Fruit fly (Drosophila melanogaster) whole organism, prepupa: Measurements from ENCODE around the gene CG11378.

Experiments used
- Blimp-1 ChIP-seq: fragments of 200-800 bp; sonication (Bioruptor generic); optimal IDR thresholded peaks from 3 replicates; lab custom pipeline; 2017; ENCODE audit warnings: missing biosample characterization, missing genetic modification characterization, mild to moderate bottlenecking, moderate library complexity, missing genetic modification reagents
- CG10631 ChIP-seq: fragments of 200-800 bp; sonication (Bioruptor generic); optimal IDR thresholded peaks from 2 replicates; lab custom pipeline; 2016; ENCODE audit warnings: missing biosample characterization, missing genetic modification characterization
- CG10669 ChIP-seq: fragments of 200-800 bp; sonication (Bioruptor generic); optimal IDR thresholded peaks from 3 replicates; lab custom pipeline; 2018; ENCODE audit warnings: missing biosample characterization, mild to moderate bottlenecking, missing genetic modification characterization, moderate library complexity
- CG15336 ChIP-seq: fragments of 200-800 bp; sonication (Bioruptor generic); IDR thresholded peaks from 2 replicates; pipeline ENCODE4 v1.3.6; 2022; ENCODE audit warnings: missing biosample characterization, missing genetic modification characterization
- CG16779 ChIP-seq: fragments of 200-800 bp; sonication (Bioruptor generic); optimal IDR thresholded peaks from 3 replicates; lab custom pipeline; 2017; ENCODE audit warnings: missing biosample characterization, mild to moderate bottlenecking, missing genetic modification characterization
- CG32006 ChIP-seq: fragments of 200-800 bp; sonication (Bioruptor generic); optimal IDR thresholded peaks from 3 replicates; lab custom pipeline; 2017; ENCODE audit warnings: missing biosample characterization, mild to moderate bottlenecking, missing genetic modification characterization
- CG4318 ChIP-seq: fragments of 200-800 bp; sonication (Bioruptor generic); optimal IDR thresholded peaks from 3 replicates; lab custom pipeline; 2017; ENCODE audit warnings: missing biosample characterization, mild to moderate bottlenecking, missing genetic modification characterization
- CG6163 ChIP-seq: fragments of 200-800 bp; sonication (Bioruptor generic); IDR thresholded peaks from 3 replicates; pipeline ENCODE4 v1.3.6; 2022; ENCODE audit warnings: missing biosample characterization, missing genetic modification characterization
- CG6276 ChIP-seq: fragments of 200-800 bp; sonication (Bioruptor generic); optimal IDR thresholded peaks from 2 replicates; lab custom pipeline; 2017; ENCODE audit warnings: missing biosample characterization, mild to moderate bottlenecking, missing genetic modification characterization
- CG6854 ChIP-seq: fragments of 200-800 bp; sonication (Bioruptor generic); optimal IDR thresholded peaks from 2 replicates; lab custom pipeline; 2017; ENCODE audit warnings: missing biosample characterization, mild to moderate bottlenecking, missing genetic modification characterization
- CG8119 ChIP-seq: fragments of 200-800 bp; sonication (Bioruptor generic); IDR thresholded peaks from 3 replicates; pipeline ENCODE4 v1.3.6; 2022; ENCODE audit warnings: missing biosample characterization, missing genetic modification characterization
- CG9139 ChIP-seq: fragments of 200-800 bp; sonication (Bioruptor generic); optimal IDR thresholded peaks from 3 replicates; lab custom pipeline; 2017; ENCODE audit warnings: missing biosample characterization, mild to moderate bottlenecking, missing genetic modification characterization
- Eip78C ChIP-seq: fragments of 200-800 bp; sonication (Bioruptor generic); peaks from one replicate; lab custom pipeline; 2016; ENCODE audit warnings: missing biosample characterization, missing genetic modification characterization
- Ets96B ChIP-seq: fragments of 200-800 bp; optimal IDR thresholded peaks from 2 replicates; lab custom pipeline; 2019; ENCODE audit warnings: missing biosample characterization, mild to moderate bottlenecking, missing genetic modification characterization, moderate library complexity
- Gug ChIP-seq: fragments of 200-800 bp; sonication (Bioruptor generic); IDR thresholded peaks from 2 replicates; pipeline ENCODE4 v1.3.6; 2022; ENCODE audit warnings: missing biosample characterization, missing genetic modification characterization
- Hr4 ChIP-seq: fragments of 200-800 bp; sonication (Bioruptor generic); optimal IDR thresholded peaks from 3 replicates; lab custom pipeline; 2016; ENCODE audit warnings: missing biosample characterization, missing genetic modification characterization
- Met ChIP-seq: fragments of 200-800 bp; sonication (Bioruptor generic); optimal IDR thresholded peaks from 3 replicates; lab custom pipeline; 2016; ENCODE audit warnings: missing biosample characterization, missing genetic modification characterization
- OdsH ChIP-seq: fragments of 200-800 bp; sonication (Bioruptor generic); optimal IDR thresholded peaks from 3 replicates; lab custom pipeline; 2016; ENCODE audit warnings: missing biosample characterization, missing genetic modification characterization
- Sox15 ChIP-seq: fragments of 200-800 bp; sonication (Bioruptor generic); optimal IDR thresholded peaks from 3 replicates; lab custom pipeline; 2016; ENCODE audit warnings: missing biosample characterization, missing genetic modification characterization
- cyc ChIP-seq: fragments of 200-800 bp; sonication (Bioruptor generic); optimal IDR thresholded peaks from 3 replicates; lab custom pipeline; 2016; ENCODE audit warnings: missing biosample characterization, missing genetic modification characterization
- dac ChIP-seq: fragments of 200-800 bp; sonication (Bioruptor generic); optimal IDR thresholded peaks from 2 replicates; lab custom pipeline; 2017; ENCODE audit warnings: missing biosample characterization, mild to moderate bottlenecking, missing genetic modification characterization
- eg ChIP-seq: fragments of 200-800 bp; sonication (Bioruptor generic); IDR thresholded peaks from 3 replicates; pipeline ENCODE4 v1.3.6; 2022; ENCODE audit warnings: missing biosample characterization, missing genetic modification characterization
- esn ChIP-seq: fragments of 200-800 bp; sonication (Bioruptor generic); optimal IDR thresholded peaks from 2 replicates; lab custom pipeline; 2016; ENCODE audit warnings: missing biosample characterization, mild to moderate bottlenecking, missing genetic modification characterization, moderate library complexity
- net ChIP-seq: fragments of 200-800 bp; sonication (Bioruptor generic); optimal IDR thresholded peaks from 3 replicates; lab custom pipeline; 2016; ENCODE audit warnings: missing biosample characterization, missing genetic modification characterization
- pdm3 ChIP-seq: fragments of 200-800 bp; sonication (Bioruptor generic); optimal IDR thresholded peaks from 3 replicates; lab custom pipeline; 2016; ENCODE audit warnings: missing biosample characterization, missing genetic modification characterization
- ss ChIP-seq, 2 experiments: fragments of 200-800 bp; sonication (Bioruptor generic); optimal IDR thresholded peaks; 2 replicates in 1 of 2; 3 replicates in 1 of 2; lab custom pipeline; 2017 to 2018; ENCODE audit warnings: mild to moderate bottlenecking in 2 of 2, missing biosample characterization in 2 of 2, missing genetic modification characterization in 2 of 2, moderate library complexity in 1 of 2
- svp ChIP-seq: fragments of 200-800 bp; sonication (Bioruptor generic); peaks from one replicate; lab custom pipeline; 2016; ENCODE audit warnings: missing biosample characterization, missing genetic modification characterization
- topi ChIP-seq: fragments of 200-800 bp; sonication (Bioruptor generic); optimal IDR thresholded peaks from 3 replicates; lab custom pipeline; 2016; ENCODE audit warnings: missing biosample characterization, missing genetic modification characterization

The CG11378 gene

dm6 chrX:1175993-1176392 lies 5.4 kb downstream of the CG11378 start, which contains the start of gene CG11384:
Gene CG11384, minus strand, starts transcription at chrX:1176035.
- TF ChIP-seq svp (GFP tag; lab: Kevin White, UChicago) (peak; percentile 4), Eip78C (GFP tag; lab: Kevin White, UChicago) (no peak)

- TF ChIP-seq esn (GFP tag; lab: Kevin White, UChicago) (no peak), svp (GFP tag; lab: Kevin White, UChicago) (peak; percentile 18)
These were observed 9.2 kb downstream of the CG11378 start, which contains the start of gene CG11379 for dm6 chrX:1179865-1180264. Gene CG11379, plus strand, starts transcription at chrX:1180165.

- TF ChIP-seq dac (GFP tag; lab: Kevin White, UChicago): no peak
- peak; percentile 18 for TF ChIP-seq CG6276
- TF ChIP-seq CG8119 (GFP tag; lab: Robert Waterston, UW): peak; percentile 59; the same call in 2 of the 3 replicates
- TF ChIP-seq CG4318 (GFP tag; lab: Kevin White, UChicago): peak; percentile 22
- peak; percentile 44 for TF ChIP-seq CG32006 (GFP tag; lab: Kevin White, UChicago)
- 0 out of 3 replicates have a peak, but pooled peaks have one; percentile 13 for TF ChIP-seq eg
- TF ChIP-seq Hr4 (GFP tag; lab: Kevin White, UChicago): peak; percentile 56
- peak; percentile 46; the same call in 1 of the 2 replicates for TF ChIP-seq CG15336 (GFP tag; lab: Robert Waterston, UW)
- no peak for TF ChIP-seq Met (GFP tag; lab: Kevin White, UChicago)
- TF ChIP-seq, all 60 proteins: peak for 7
These were observed 10.2 kb downstream of the CG11378 start for dm6 chrX:1180865-1181264.

- TF ChIP-seq CG15336 (GFP tag; lab: Robert Waterston, UW) (no peak), cyc (GFP tag; lab: Kevin White, UChicago) (no peak), ss (GFP tag; optimal IDR thresholded peaks at IDR 0.05; lab: Kevin White, UChicago) (no peak), CG6163 (GFP tag; lab: Robert Waterston, UW) (no peak), CG10631 (no peak), CG16779 (tag; lab: Kevin White, UChicago) (no peak), Eip78C (GFP tag; lab: Kevin White, UChicago) (peak; percentile 11), topi (no peak), Blimp-1 (no peak)
These were observed 10.7 kb downstream of the CG11378 start, which contains the start of gene CG14627 for dm6 chrX:1181320-1181719. Gene CG14627, plus strand, starts transcription at chrX:1181620.

dm6 chrX:1183742-1184141 lies 13.1 kb downstream of the CG11378 start:
- no peak for TF ChIP-seq eg
- peak; percentile 16 for TF ChIP-seq svp (GFP tag; lab: Kevin White, UChicago)
- TF ChIP-seq, all 60 proteins: peak for 1

dm6 chrX:1184478-1184877 lies 13.8 kb downstream of the CG11378 start, which contains the start of gene CG14626:
Gene CG14626, plus strand, starts transcription at chrX:1184778.
- TF ChIP-seq net (GFP tag; lab: Kevin White, UChicago) (no peak), Gug (no peak), pdm3 (GFP tag; lab: Kevin White, UChicago) (no peak), CG8119 (GFP tag; lab: Robert Waterston, UW) (no peak), Ets96B (tag; lab: Kevin White, UChicago) (no peak), Blimp-1 (no peak), CG6854 (GFP tag; lab: Kevin White, UChicago) (no peak), CG10669 (GFP tag; lab: Kevin White, UChicago) (no peak), CG9139 (GFP tag; lab: Kevin White, UChicago) (no peak)

- TF ChIP-seq svp (GFP tag; lab: Kevin White, UChicago) (peak; percentile 47), Sox15 (no peak), OdsH (GFP tag; lab: Kevin White, UChicago) (no peak)
These were observed 20.4 kb downstream of the CG11378 start, which contains the start of gene CG11380 for dm6 chrX:1191008-1191407. Gene CG11380, plus strand, starts transcription at chrX:1191308.
